2 fruit fly cellular contexts compared by ENCODE assay signal in the genomic region with DNA sequence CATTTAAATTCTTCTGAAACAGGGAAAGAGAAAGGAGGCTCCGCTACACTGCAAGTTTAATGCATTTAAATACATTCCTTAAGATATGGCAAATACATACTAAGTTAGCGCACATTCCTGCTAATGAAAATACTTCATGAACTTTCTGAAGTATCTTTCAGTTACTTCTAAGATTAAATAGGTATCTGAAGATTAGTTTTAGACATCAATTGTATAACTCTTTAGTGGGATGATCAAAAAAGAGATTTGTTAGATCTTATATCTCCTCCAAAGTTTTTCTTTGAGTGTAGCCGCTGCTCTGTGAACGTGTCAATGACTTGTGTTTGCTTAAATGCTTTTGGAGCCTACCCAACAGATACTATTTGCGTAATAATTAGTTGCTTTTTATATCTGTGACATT.
A peak's percentile ranks its signal among the peaks of the same experiment; 100 is the strongest.
TF ChIP-seq lines count a peak whose summit lies in the region.

No protein-coding gene starts in this region.

TF ChIP-seq in whole organism, embryonic, 481 proteins besides CTCF, POLR2A, EP300 and RAD21 (continued from another document):
- TF ChIP-seq scrt (GFP tag; optimal IDR thresholded peaks at IDR 0.05; lab: Kevin White, UChicago): no peak
- no peak for TF ChIP-seq Deaf1 (tag; optimal IDR thresholded peaks at IDR 0.05; lab: Kevin White, UChicago)
- TF ChIP-seq unpg (GFP tag; optimal IDR thresholded peaks at IDR 0.05; lab: Kevin White, UChicago): peak; percentile 7
- peak; percentile 3 for TF ChIP-seq Sox102F (GFP tag; optimal IDR thresholded peaks at IDR 0.05; lab: Kevin White, UChicago)
- peak; percentile 30 for TF ChIP-seq CG3281 (GFP tag; optimal IDR thresholded peaks at IDR 0.05; lab: Kevin White, UChicago)
- TF ChIP-seq CG10979 (tag; optimal IDR thresholded peaks at IDR 0.05; lab: Kevin White, UChicago): peak; percentile 35
- TF ChIP-seq Ada2b (GFP tag; IDR thresholded peaks at IDR 0.05; lab: Robert Waterston, UW): peak; percentile 32; the same call in 1 of the 2 replicates
- TF ChIP-seq lilli (GFP tag; optimal IDR thresholded peaks at IDR 0.05; lab: Kevin White, UChicago): peak; percentile 20
- no peak for TF ChIP-seq CG8359 (GFP tag; optimal IDR thresholded peaks at IDR 0.05; lab: Kevin White, UChicago; ENCODE audit: borderline replicate concordance)
- no peak for TF ChIP-seq CG6791 (GFP tag; IDR thresholded peaks at IDR 0.05; lab: Robert Waterston, UW; ENCODE audit: partially characterized antibody)
- 0 out of 2 replicates have a peak, but pooled peaks have one; percentile 9 for TF ChIP-seq Xrp1 (GFP tag; IDR thresholded peaks at IDR 0.05; lab: Robert Waterston, UW)
- peak; percentile 1 for TF ChIP-seq CG8281 (tag; optimal IDR thresholded peaks at IDR 0.05; lab: Kevin White, UChicago)
- peak; percentile 19 for TF ChIP-seq CG18599 (GFP tag; optimal IDR thresholded peaks at IDR 0.05; lab: Kevin White, UChicago)
- no peak for TF ChIP-seq Six4 (GFP tag; optimal IDR thresholded peaks at IDR 0.05; lab: Kevin White, UChicago)
- TF ChIP-seq CG17829 (tag; optimal IDR thresholded peaks at IDR 0.05; lab: Kevin White, UChicago): peak; percentile 9
- peak; percentile 63 for TF ChIP-seq CG2678 (tag; optimal IDR thresholded peaks at IDR 0.05; lab: Kevin White, UChicago)
- TF ChIP-seq dmrt99B (tag; optimal IDR thresholded peaks at IDR 0.05; lab: Kevin White, UChicago): peak; percentile 54
- peak; percentile 56 for TF ChIP-seq Drgx (GFP tag; IDR thresholded peaks at IDR 0.05; lab: Robert Waterston, UW)
- peak; percentile 63 for TF ChIP-seq nau (GFP tag; optimal IDR thresholded peaks at IDR 0.05; lab: Kevin White, UChicago)
- peak in 1 of 2 experiments; percentile 62 for TF ChIP-seq Pdp1 (GFP tag; optimal IDR thresholded peaks at IDR 0.05; lab: Kevin White, UChicago)
- TF ChIP-seq grau (tag; optimal IDR thresholded peaks at IDR 0.05; lab: Kevin White, UChicago): peak; percentile 15
- peak; percentile 3 for TF ChIP-seq CG4820 (GFP tag; optimal IDR thresholded peaks at IDR 0.05; lab: Kevin White, UChicago)
- peak; percentile 61 for TF ChIP-seq CG11504 (tag; optimal IDR thresholded peaks at IDR 0.05; lab: Kevin White, UChicago)
- no peak for TF ChIP-seq CG30403 (GFP tag; optimal IDR thresholded peaks at IDR 0.05; lab: Kevin White, UChicago)
- TF ChIP-seq Meics (GFP tag; optimal IDR thresholded peaks at IDR 0.05; lab: Kevin White, UChicago): no peak
- peak; percentile 40 for TF ChIP-seq Sox100B (GFP tag; optimal IDR thresholded peaks at IDR 0.05; lab: Kevin White, UChicago)
- no peak for TF ChIP-seq dm (GFP tag; optimal IDR thresholded peaks at IDR 0.05; lab: Kevin White, UChicago)
- TF ChIP-seq lab (GFP tag; optimal IDR thresholded peaks at IDR 0.05; lab: Kevin White, UChicago): peak; percentile 40
- peak in 1 of 2 experiments; percentile 65 for TF ChIP-seq eve (GFP tag; optimal IDR thresholded peaks at IDR 0.05; lab: Kevin White, UChicago)
- TF ChIP-seq CG14014 (GFP tag; IDR thresholded peaks at IDR 0.05; lab: Robert Waterston, UW): 0 out of 2 replicates have a peak, but pooled peaks have one; percentile 28
- peak; percentile 26 for TF ChIP-seq Fer3 (tag; optimal IDR thresholded peaks at IDR 0.05; lab: Kevin White, UChicago)
- 0 out of 2 replicates have a peak, but pooled peaks have one; percentile 25 for TF ChIP-seq lmd (GFP tag; IDR thresholded peaks at IDR 0.05; lab: Robert Waterston, UW)
- TF ChIP-seq ind (GFP tag; optimal IDR thresholded peaks at IDR 0.05; lab: Kevin White, UChicago): peak; percentile 16
- TF ChIP-seq dysf (GFP tag; IDR thresholded peaks at IDR 0.05; lab: Robert Waterston, UW): 0 out of 3 replicates have a peak, but pooled peaks have one; percentile 5
- peak; percentile 37 for TF ChIP-seq CG17359 (tag; optimal IDR thresholded peaks at IDR 0.05; lab: Kevin White, UChicago)
- TF ChIP-seq D19A (tag; optimal IDR thresholded peaks at IDR 0.05; lab: Kevin White, UChicago): peak; percentile 23
- peak; percentile 4 for TF ChIP-seq tin (GFP tag; optimal IDR thresholded peaks at IDR 0.05; lab: Kevin White, UChicago)
- peak; percentile 4 for TF ChIP-seq CG10147 (GFP tag; optimal IDR thresholded peaks at IDR 0.05; lab: Kevin White, UChicago)
- TF ChIP-seq bsh (GFP tag; optimal IDR thresholded peaks at IDR 0.05; lab: Kevin White, UChicago): no peak
- peak; percentile 9 for TF ChIP-seq fd96Cb (tag; optimal IDR thresholded peaks at IDR 0.05; lab: Kevin White, UChicago)
- TF ChIP-seq phol (tag; optimal IDR thresholded peaks at IDR 0.05; lab: Kevin White, UChicago): peak; percentile 30
- TF ChIP-seq CG6654 (GFP tag; optimal IDR thresholded peaks at IDR 0.05; lab: Kevin White, UChicago): no peak
- peak; percentile 32 for TF ChIP-seq CG7839 (tag; optimal IDR thresholded peaks at IDR 0.05; lab: Kevin White, UChicago)
- TF ChIP-seq CG14710 (tag; optimal IDR thresholded peaks at IDR 0.05; lab: Kevin White, UChicago): peak; percentile 15
- TF ChIP-seq kay (GFP tag; optimal IDR thresholded peaks at IDR 0.05; lab: Kevin White, UChicago): peak; percentile 18

TF ChIP-seq in whole organism, prepupa, 60 proteins besides CTCF, POLR2A, EP300 and RAD21 (continued from another document):
- TF ChIP-seq dsx (GFP tag; optimal IDR thresholded peaks at IDR 0.05; lab: Kevin White, UChicago; ENCODE audit: poor library complexity, severe bottlenecking) (peak; percentile 14), achi (GFP tag; optimal IDR thresholded peaks at IDR 0.05; lab: Kevin White, UChicago) (peak; percentile 36), topi (GFP tag; optimal IDR thresholded peaks at IDR 0.05; lab: Kevin White, UChicago) (peak; percentile 53), fkh (GFP tag; optimal IDR thresholded peaks at IDR 0.05; lab: Kevin White, UChicago) (peak; percentile 17), CG8119 (GFP tag; IDR thresholded peaks at IDR 0.05; lab: Robert Waterston, UW) (peak; percentile 65), svp (GFP tag; lab: Kevin White, UChicago) (peak; percentile 45), Sox102F (GFP tag; optimal IDR thresholded peaks at IDR 0.05; lab: Kevin White, UChicago) (no peak), CG32006 (GFP tag; optimal IDR thresholded peaks at IDR 0.05; lab: Kevin White, UChicago) (peak; percentile 63), Hr39 (GFP tag; optimal IDR thresholded peaks at IDR 0.05; lab: Kevin White, UChicago) (peak; percentile 6), CG16779 (tag; optimal IDR thresholded peaks at IDR 0.05; lab: Kevin White, UChicago) (no peak), Sox15 (GFP tag; optimal IDR thresholded peaks at IDR 0.05; lab: Kevin White, UChicago) (no peak), Lpt (GFP tag; optimal IDR thresholded peaks at IDR 0.05; lab: Kevin White, UChicago) (peak; percentile 18), CG6854 (GFP tag; optimal IDR thresholded peaks at IDR 0.05; lab: Kevin White, UChicago) (no peak), CG6276 (GFP tag; optimal IDR thresholded peaks at IDR 0.05; lab: Kevin White, UChicago) (peak; percentile 35), OdsH (GFP tag; optimal IDR thresholded peaks at IDR 0.05; lab: Kevin White, UChicago) (peak; percentile 32), pdm3 (GFP tag; optimal IDR thresholded peaks at IDR 0.05; lab: Kevin White, UChicago) (peak; percentile 49), Sox14 (GFP tag; optimal IDR thresholded peaks at IDR 0.05; lab: Kevin White, UChicago) (no peak), CG3919 (GFP tag; optimal IDR thresholded peaks at IDR 0.05; lab: Kevin White, UChicago) (peak; percentile 56), Ets21C (GFP tag; optimal IDR thresholded peaks at IDR 0.05; lab: Kevin White, UChicago) (no peak), eg (GFP tag; IDR thresholded peaks at IDR 0.05; lab: Robert Waterston, UW) (peak; percentile 56), CG6808 (GFP tag; optimal IDR thresholded peaks at IDR 0.05; lab: Kevin White, UChicago) (peak; percentile 19), CG6792 (GFP tag; optimal IDR thresholded peaks at IDR 0.05; lab: Kevin White, UChicago) (peak; percentile 33), CG11762 (GFP tag; optimal IDR thresholded peaks at IDR 0.05; lab: Kevin White, UChicago; ENCODE audit: insufficient read depth) (peak; percentile 43), Ets96B (tag; optimal IDR thresholded peaks at IDR 0.05; lab: Kevin White, UChicago) (peak; percentile 39), lz (GFP tag; optimal IDR thresholded peaks at IDR 0.05; lab: Kevin White, UChicago) (peak; percentile 11), net (GFP tag; optimal IDR thresholded peaks at IDR 0.05; lab: Kevin White, UChicago) (peak; percentile 39), Eip93F (GFP tag; optimal IDR thresholded peaks at IDR 0.05; lab: Kevin White, UChicago) (no peak), Eip78C (GFP tag; lab: Kevin White, UChicago) (peak; percentile 86), CG1621 (tag; optimal IDR thresholded peaks at IDR 0.05; lab: Kevin White, UChicago) (no peak)
TF ChIP-seq in whole organism, prepupa: peak in this region for 37.
